Worm (Caenorhabditis elegans) whole organism, young adult: Measurements from ENCODE around the gene grl-3.

ENCODE experiments used
- fkh-3 ChIP-seq: sonication (generic microtip); optimal IDR thresholded peaks from 2 replicates; lab custom pipeline; 2016; ENCODE audit warnings: mild to moderate bottlenecking, missing genetic modification characterization, missing compliant biosample characterization
- hlh-12 ChIP-seq: sonication (generic microtip); optimal IDR thresholded peaks from 2 replicates; lab custom pipeline; 2016; ENCODE audit warnings: missing genetic modification characterization, missing compliant biosample characterization
- snpc-3.4 ChIP-seq: sonication (generic microtip); optimal IDR thresholded peaks from 2 replicates; lab custom pipeline; 2017; ENCODE audit warnings: missing genetic modification characterization, mild to moderate bottlenecking, missing compliant biosample characterization, antibody characterized with exemption, moderate library complexity, missing genotype, missing genetic modification reagents
- xnd-1 ChIP-seq: sonication (generic microtip); optimal IDR thresholded peaks from 2 replicates; lab custom pipeline; 2016; ENCODE audit warnings: missing genotype, missing genetic modification reagents, missing genetic modification characterization, missing compliant biosample characterization
- zim-3 ChIP-seq: sonication (generic microtip); optimal IDR thresholded peaks from 2 replicates; lab custom pipeline; 2017; ENCODE audit warnings: mild to moderate bottlenecking, missing genetic modification characterization, moderate library complexity, missing compliant biosample characterization

DNA sequence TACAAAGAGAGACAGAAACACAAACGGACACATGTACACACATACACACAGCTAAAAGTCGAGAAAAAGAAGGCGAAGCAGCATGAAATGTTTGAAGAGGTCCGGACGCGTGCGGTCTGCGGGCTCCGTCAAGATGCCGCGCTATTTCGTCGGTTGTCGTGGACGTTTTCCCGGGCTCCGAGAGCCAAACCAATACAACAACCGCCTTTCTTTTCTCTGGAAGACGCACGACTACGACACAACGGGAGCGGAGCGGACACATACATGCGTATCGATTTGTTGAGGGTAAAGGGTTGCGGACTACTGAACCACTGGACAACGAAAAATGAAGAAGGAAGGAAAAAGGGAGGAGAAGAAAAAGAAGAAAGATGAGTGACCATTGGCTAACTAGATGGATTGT lies 34.1 kb downstream of the grl-3 start:
- no peak for TF ChIP-seq snpc-3.4
- TF ChIP-seq zim-3 (tag; lab: Kevin White, UChicago) = no peak
- TF ChIP-seq xnd-1 (tag; lab: Kevin White, UChicago) = no peak
- no peak for TF ChIP-seq fkh-3 (tag; lab: Kevin White, UChicago)
- no peak for TF ChIP-seq hlh-12 (tag; lab: Kevin White, UChicago)
